Worm (Caenorhabditis elegans) whole organism, midembryonic: ENCODE data around the gene sqv-7.

Experiments
- cog-1 ChIP-seq: sonication (generic microtip); optimal IDR thresholded peaks from 2 replicates; lab custom pipeline; 2016; ENCODE audit warnings: missing genetic modification characterization, missing compliant biosample characterization
- flt-1 ChIP-seq: fragments of 200-800 bp; sonication (Bioruptor generic); IDR thresholded peaks from 2 replicates; pipeline ENCODE4 v1.3.6; 2022; ENCODE audit warnings: missing genetic modification characterization, missing compliant biosample characterization
- klf-2 ChIP-seq: fragments of 200-800 bp; sonication (Bioruptor generic); conservative IDR thresholded peaks from 2 replicates; pipeline ENCODE4 v1.3.6; 2022; ENCODE audit warnings: missing genetic modification reagents, missing genetic modification characterization, missing compliant biosample characterization
- ref-1 ChIP-seq: fragments of 200-800 bp; sonication (Bioruptor generic); conservative IDR thresholded peaks from 2 replicates; pipeline ENCODE4 v1.3.6; 2022; ENCODE audit warnings: missing genetic modification reagents, missing genetic modification characterization, missing compliant biosample characterization
- ztf-29 ChIP-seq: fragments of 200-800 bp; sonication (Bioruptor generic); IDR thresholded peaks from 2 replicates; pipeline ENCODE4 v1.3.6; 2022; ENCODE audit warnings: missing genetic modification reagents, missing genetic modification characterization, missing compliant biosample characterization

- no peak for TF ChIP-seq flt-1
- no peak for TF ChIP-seq ztf-29 (GFP tag; lab: Robert Waterston, UW)
- TF ChIP-seq klf-2 (GFP tag; lab: Robert Waterston, UW): no peak
- no peak for TF ChIP-seq ref-1
- no peak for TF ChIP-seq cog-1
Measured at ce11 chrII:7057860-7058259, 45.4 kb upstream of the sqv-7 start, which contains the start of gene cth-2.
